Worm (Caenorhabditis elegans): Measurements from ENCODE around the gene Y43F8B.10.

Y43F8B.10 gene

ce11 chrV:19519511-19519934 is 45.3 kb downstream of the Y43F8B.10 start (continued):
- TF ChIP-seq lin-54 (GFP tag; optimal IDR thresholded peaks at IDR 0.05) (peak; percentile 33), egl-18 (GFP tag; IDR thresholded peaks at IDR 0.05) (no peak), him-1 (tag; optimal IDR thresholded peaks at IDR 0.05) (no peak), mxl-1 (tag; optimal IDR thresholded peaks at IDR 0.05) (no peak), ets-4 (GFP tag; optimal IDR thresholded peaks at IDR 0.05) (no peak), chd-7 (tag; optimal IDR thresholded peaks at IDR 0.05) (peak; percentile 43), nfya-2 (GFP tag; IDR thresholded peaks at IDR 0.05) (no peak), F57C9.4 (tag; optimal IDR thresholded peaks at IDR 0.05) (peak; percentile 36), sea-2 (GFP tag; IDR thresholded peaks at IDR 0.05) (no peak), ama-1 (optimal IDR thresholded peaks at IDR 0.05) (peak; percentile 37), ama-1 (GFP tag; optimal IDR thresholded peaks at IDR 0.05) (no peak), fkh-3 (tag; optimal IDR thresholded peaks at IDR 0.05) (no peak), nhr-90 (tag; optimal IDR thresholded peaks at IDR 0.05) (no peak), lin-40 (tag; optimal IDR thresholded peaks at IDR 0.05) (peak; percentile 65), attf-3 (GFP tag; conservative IDR thresholded peaks at IDR 0.05) (no peak), pha-4 (tag; optimal IDR thresholded peaks at IDR 0.05) (no peak), nhr-80 (tag; optimal IDR thresholded peaks at IDR 0.05) (no peak), lsl-1 (GFP tag; optimal IDR thresholded peaks at IDR 0.05) (no peak), hmg-20 (GFP tag; IDR thresholded peaks at IDR 0.05) (no peak), hlh-26 (GFP tag; conservative IDR thresholded peaks at IDR 0.05) (no peak), ccch-3 (GFP tag; optimal IDR thresholded peaks at IDR 0.05) (no peak), madf-3 (GFP tag; IDR thresholded peaks at IDR 0.05) (0 out of 2 replicates have a peak, but pooled peaks have one; percentile 29), B0019.2 (GFP tag; conservative IDR thresholded peaks at IDR 0.05) (no peak), ceh-91 (GFP tag; IDR thresholded peaks at IDR 0.05) (no peak), madf-10 (tag; optimal IDR thresholded peaks at IDR 0.05) (no peak), F10E7.11 (tag; optimal IDR thresholded peaks at IDR 0.05) (peak; percentile 27), tbx-9 (tag; optimal IDR thresholded peaks at IDR 0.05; ENCODE audit: borderline replicate concordance) (no peak), F22D6.2 (tag; optimal IDR thresholded peaks at IDR 0.05) (no peak), attf-5 (GFP tag; optimal IDR thresholded peaks at IDR 0.05) (no peak), atf-7 (tag; optimal IDR thresholded peaks at IDR 0.05) (peak; percentile 57), F52B5.7 (tag; optimal IDR thresholded peaks at IDR 0.05) (peak; percentile 7), cebp-1 (GFP tag; IDR thresholded peaks at IDR 0.05) (no peak), cebp-1 (tag; optimal IDR thresholded peaks at IDR 0.05) (peak; percentile 53), Y53F4B.3 (GFP tag; IDR thresholded peaks at IDR 0.05) (no peak), athp-1 (tag; optimal IDR thresholded peaks at IDR 0.05) (peak; percentile 13), somi-1 (GFP tag; optimal IDR thresholded peaks at IDR 0.05) (no peak), snpc-3.4 (tag; optimal IDR thresholded peaks at IDR 0.05) (no peak), K11D2.4 (GFP tag; IDR thresholded peaks at IDR 0.05) (peak; percentile 51; the same call in 1 of the 2 replicates), ztf-3 (GFP tag; optimal IDR thresholded peaks at IDR 0.05) (no peak), B0336.3 (GFP tag; IDR thresholded peaks at IDR 0.05) (peak; percentile 55; the same call in 1 of the 2 replicates), ztf-6 (GFP tag; IDR thresholded peaks at IDR 0.05) (no peak), Y56A3A.18 (GFP tag; IDR thresholded peaks at IDR 0.05) (0 out of 2 replicates have a peak, but pooled peaks have one; percentile 27), dox-1 (GFP tag; IDR thresholded peaks at IDR 0.05) (peak; percentile 37; the same call in 1 of the 2 replicates), repo-1 (tag; optimal IDR thresholded peaks at IDR 0.05) (peak; percentile 75), dpff-1 (tag; optimal IDR thresholded peaks at IDR 0.05) (peak; percentile 5), rec-8 (tag; optimal IDR thresholded peaks at IDR 0.05) (no peak), egrh-3 (GFP tag; IDR thresholded peaks at IDR 0.05) (no peak), mcd-1 (GFP tag; IDR thresholded peaks at IDR 0.05) (peak; percentile 45; the same call in 1 of the 2 replicates), tbp1 (GFP tag; optimal IDR thresholded peaks at IDR 0.05) (no peak), lir-1 (GFP tag; conservative IDR thresholded peaks at IDR 0.05) (no peak)
